Worm (Caenorhabditis elegans) whole organism, L2 larva: Measurements from ENCODE around the gene F53E10.6.

ENCODE experiments used
- elt-1 ChIP-seq: fragments of 150-350 bp; optimal IDR thresholded peaks from 2 replicates; lab custom pipeline; 2014; ENCODE audit warnings: missing biosample characterization, missing genetic modification characterization
- lin-39 ChIP-seq: fragments of 150-350 bp; optimal IDR thresholded peaks from 2 replicates; lab custom pipeline; 2014; ENCODE audit warnings: missing biosample characterization, missing genetic modification reagents, missing genetic modification characterization
- unc-62 ChIP-seq: fragments of 150-350 bp; optimal IDR thresholded peaks from 2 replicates; lab custom pipeline; 2014; ENCODE audit warnings: missing biosample characterization, missing genetic modification reagents, missing genetic modification characterization

DNA sequence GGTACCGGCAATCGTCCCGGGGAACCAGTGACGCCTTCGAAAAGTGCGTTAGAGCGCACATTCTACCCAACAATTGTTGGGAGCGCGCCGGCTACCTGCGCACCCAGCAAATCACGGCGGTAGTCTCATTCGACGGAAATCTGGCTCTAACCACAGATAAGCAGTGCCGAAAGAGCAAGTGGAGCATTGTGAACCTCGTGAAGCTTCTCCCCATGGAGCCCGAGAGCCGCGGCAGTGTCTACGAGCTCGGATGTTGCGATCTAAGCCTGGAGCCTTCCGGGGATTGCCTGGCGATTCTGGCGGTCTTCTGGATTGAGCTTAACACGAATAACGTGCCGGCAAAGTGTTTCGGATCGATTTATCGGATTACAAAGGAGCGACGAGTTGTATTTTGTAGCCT lies 36.6 kb upstream of the F53E10.6 start:
- TF ChIP-seq elt-1 = no peak
- no peak for TF ChIP-seq lin-39 (tag; lab: Kevin White, UChicago)
- no peak for TF ChIP-seq unc-62 (GFP tag; lab: Kevin White, UChicago)
